Worm (Caenorhabditis elegans): ENCODE measurements around the gene gly-6.

- no peak for TF ChIP-seq ceh-9 (tag; optimal IDR thresholded peaks at IDR 0.05)
- TF ChIP-seq hlh-13 (GFP tag; optimal IDR thresholded peaks at IDR 0.05): no peak
- no peak for TF ChIP-seq nhr-11 (tag; optimal IDR thresholded peaks at IDR 0.05)
- no peak for TF ChIP-seq pha-4 (tag; optimal IDR thresholded peaks at IDR 0.05)
- TF ChIP-seq odd-2 (tag; optimal IDR thresholded peaks at IDR 0.05): no peak
- TF ChIP-seq tbx-2 (tag; optimal IDR thresholded peaks at IDR 0.05): no peak
- no peak for TF ChIP-seq K02D7.2 (tag; optimal IDR thresholded peaks at IDR 0.05)
- TF ChIP-seq madf-2 (tag; optimal IDR thresholded peaks at IDR 0.05): no peak
- TF ChIP-seq K09A11.1 (tag; optimal IDR thresholded peaks at IDR 0.05; ENCODE audit: insufficient read depth): no peak
- TF ChIP-seq pax-1 (tag; optimal IDR thresholded peaks at IDR 0.05): no peak
- no peak for TF ChIP-seq hlh-8 (tag; optimal IDR thresholded peaks at IDR 0.05)
Measured at ce11 chrIII:4356384-4356783, 25.4 kb upstream of the gly-6 start, which contains the start of gene mnp-1.
